Worm (Caenorhabditis elegans): ENCODE results near the gene F25B5.3.

Gene F25B5.3

ce11 chrIII:5925724-5926123 lies 23.0 kb upstream of the F25B5.3 start, which contains the start of the genes dnc-2 and bcl-7:
dnc-2 (minus strand) TSS chrIII:5925756.
bcl-7 (plus strand) TSS chrIII:5926086.
- peak; percentile 41 for TF ChIP-seq lin-13 (GFP tag; optimal IDR thresholded peaks at IDR 0.05)
- TF ChIP-seq nhr-25 (tag; optimal IDR thresholded peaks at IDR 0.05), result peak; percentile 60
- TF ChIP-seq lsy-2 (tag; optimal IDR thresholded peaks at IDR 0.05), result peak; percentile 30 to 79
- no peak for TF ChIP-seq zag-1 (tag; optimal IDR thresholded peaks at IDR 0.05)
- TF ChIP-seq crh-2 (tag; optimal IDR thresholded peaks at IDR 0.05), result peak; percentile 54
- TF ChIP-seq nhr-129 (tag; optimal IDR thresholded peaks at IDR 0.05), result peak; percentile 36
- no peak for TF ChIP-seq nhr-11 (tag; optimal IDR thresholded peaks at IDR 0.05)
- peak; percentile 47 for TF ChIP-seq gmeb-1 (tag; optimal IDR thresholded peaks at IDR 0.05)
- TF ChIP-seq fos-1 (tag; optimal IDR thresholded peaks at IDR 0.05), result peak; percentile 27
- TF ChIP-seq elt-3 (tag; optimal IDR thresholded peaks at IDR 0.05), result no peak
- TF ChIP-seq snpc-4 (tag; optimal IDR thresholded peaks at IDR 0.05), result peak; percentile 32
- TF ChIP-seq unc-55 (GFP tag; optimal IDR thresholded peaks at IDR 0.05), result peak; percentile 84
- peak; percentile 58 for TF ChIP-seq sma-9 (GFP tag; optimal IDR thresholded peaks at IDR 0.05)
- TF ChIP-seq sma-9 (tag; optimal IDR thresholded peaks at IDR 0.05), result no peak
- TF ChIP-seq alr-1 (tag; optimal IDR thresholded peaks at IDR 0.05), result no peak
- TF ChIP-seq sem-4 (tag; optimal IDR thresholded peaks at IDR 0.05), result no peak
- TF ChIP-seq lin-11 (tag; optimal IDR thresholded peaks at IDR 0.05), result peak; percentile 17
- no peak for TF ChIP-seq elt-1 (tag; optimal IDR thresholded peaks at IDR 0.05)
- TF ChIP-seq sma-3 (GFP tag; optimal IDR thresholded peaks at IDR 0.05), result peak; percentile 39
- TF ChIP-seq C34F6.9 (tag; optimal IDR thresholded peaks at IDR 0.05), result peak; percentile 85
- no peak for TF ChIP-seq ama-1 (optimal IDR thresholded peaks at IDR 0.05)
- no peak for TF ChIP-seq Y55F3AM.14 (GFP tag; optimal IDR thresholded peaks at IDR 0.05)
- TF ChIP-seq nhr-21 (tag; optimal IDR thresholded peaks at IDR 0.05), result peak; percentile 38
- TF ChIP-seq F13H6.1 (tag; optimal IDR thresholded peaks at IDR 0.05), result peak; percentile 26

DNA sequence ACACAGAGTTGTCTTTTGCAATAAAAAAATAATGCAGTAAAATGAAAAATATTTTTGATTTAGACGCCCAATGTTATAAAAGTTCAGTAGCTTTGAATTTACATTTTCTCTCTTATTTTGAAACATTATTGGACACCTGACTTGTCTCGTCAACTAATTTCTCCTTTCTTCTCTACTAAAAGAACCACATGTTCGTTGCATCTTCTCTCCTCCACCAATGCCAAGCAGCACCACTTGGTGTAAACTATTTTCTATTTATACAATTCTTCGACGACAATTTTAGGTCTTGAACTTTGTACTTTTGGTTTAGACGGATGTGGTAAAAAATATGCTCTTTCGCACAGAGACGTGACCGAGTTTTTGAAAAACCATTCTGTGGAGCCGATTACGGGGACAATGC lies 18.0 kb upstream of the F25B5.3 start:
- TF ChIP-seq nhr-21 (tag; optimal IDR thresholded peaks at IDR 0.05) (no peak), sma-9 (GFP tag; optimal IDR thresholded peaks at IDR 0.05) (peak; percentile 33), sma-9 (tag; optimal IDR thresholded peaks at IDR 0.05) (no peak), snpc-4 (tag; optimal IDR thresholded peaks at IDR 0.05) (no peak), egl-27 (tag; optimal IDR thresholded peaks at IDR 0.05) (no peak), nhr-129 (tag; optimal IDR thresholded peaks at IDR 0.05) (peak; percentile 17), lsy-2 (tag; optimal IDR thresholded peaks at IDR 0.05) (peak in 1 of 2 experiments; percentile 40), F13H6.1 (tag; optimal IDR thresholded peaks at IDR 0.05) (peak; percentile 24)

ce11 chrIII:5931433-5931994 lies 17.2 kb upstream of the F25B5.3 start, which contains the start of gene EGAP1.5:
EGAP1.5 (plus strand) TSS chrIII:5931721.
- TF ChIP-seq nhr-129 (tag; optimal IDR thresholded peaks at IDR 0.05), result peak; percentile 31
- no peak for TF ChIP-seq sem-4 (tag; optimal IDR thresholded peaks at IDR 0.05)
- no peak for TF ChIP-seq mdl-1 (tag; optimal IDR thresholded peaks at IDR 0.05)
- TF ChIP-seq R02D3.7 (tag; optimal IDR thresholded peaks at IDR 0.05), result no peak
- no peak for TF ChIP-seq nhr-25 (tag; optimal IDR thresholded peaks at IDR 0.05)
- peak; percentile 32 for TF ChIP-seq F13H6.1 (tag; optimal IDR thresholded peaks at IDR 0.05)
- no peak for TF ChIP-seq Y55F3AM.14 (GFP tag; optimal IDR thresholded peaks at IDR 0.05)

DNA sequence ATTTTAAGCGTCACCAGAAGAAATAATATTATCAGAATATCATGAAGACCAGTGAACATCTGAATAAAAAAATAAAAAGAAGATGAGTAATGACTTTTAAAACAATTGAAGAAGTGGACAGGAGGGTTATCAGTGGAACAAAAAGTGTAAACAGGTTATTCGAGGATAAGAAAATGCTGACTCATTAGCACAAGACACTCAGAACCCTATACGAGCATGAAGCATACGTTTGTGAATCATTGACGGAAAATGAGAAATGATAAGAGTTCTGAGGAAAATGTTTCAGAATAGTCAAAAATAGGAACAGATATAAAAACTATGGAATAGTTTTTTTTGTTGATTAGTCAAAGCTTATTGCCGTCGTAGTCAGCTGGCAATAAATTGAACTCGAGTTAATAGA lies 15.8 kb upstream of the F25B5.3 start, which contains the start of gene zmp-1:
Gene zmp-1 (minus strand): TSS at position 101 of the 400 bp plus-strand sequence.
- no peak for TF ChIP-seq sem-4 (tag; optimal IDR thresholded peaks at IDR 0.05)
- TF ChIP-seq ztf-11 (tag; optimal IDR thresholded peaks at IDR 0.05), result no peak
- TF ChIP-seq ama-1 (optimal IDR thresholded peaks at IDR 0.05), result no peak
- no peak for TF ChIP-seq lin-39 (tag; optimal IDR thresholded peaks at IDR 0.05)
- no peak for TF ChIP-seq nhr-11 (tag; optimal IDR thresholded peaks at IDR 0.05)
- TF ChIP-seq nhr-23 (tag; optimal IDR thresholded peaks at IDR 0.05), result no peak
- no peak for TF ChIP-seq ztf-4 (tag; optimal IDR thresholded peaks at IDR 0.05)
- no peak for TF ChIP-seq aly-2 (tag; optimal IDR thresholded peaks at IDR 0.05)
- TF ChIP-seq nhr-129 (tag; optimal IDR thresholded peaks at IDR 0.05), result no peak
- no peak for TF ChIP-seq unc-55 (GFP tag; optimal IDR thresholded peaks at IDR 0.05)
- no peak for TF ChIP-seq nhr-77 (tag; optimal IDR thresholded peaks at IDR 0.05)
- TF ChIP-seq nhr-10 (tag; optimal IDR thresholded peaks at IDR 0.05), result no peak
- TF ChIP-seq R02D3.7 (tag; optimal IDR thresholded peaks at IDR 0.05), result no peak
- TF ChIP-seq elt-3 (tag; optimal IDR thresholded peaks at IDR 0.05), result no peak
- no peak for TF ChIP-seq sma-9 (GFP tag; optimal IDR thresholded peaks at IDR 0.05)
- no peak for TF ChIP-seq sma-9 (tag; optimal IDR thresholded peaks at IDR 0.05)
- no peak for TF ChIP-seq zag-1 (tag; optimal IDR thresholded peaks at IDR 0.05)
- TF ChIP-seq skn-1 (tag; optimal IDR thresholded peaks at IDR 0.05), result no peak
- no peak for TF ChIP-seq peb-1 (tag; optimal IDR thresholded peaks at IDR 0.05)
